Fruit fly (Drosophila melanogaster) whole organism, embryonic: ENCODE data around the gene CG11698.
A peak's percentile ranks its signal among the peaks of the same experiment; 100 is the strongest.

Experiments used
- CG10209 ChIP-seq: fragments of 200-800 bp; sonication (Bioruptor generic); optimal IDR thresholded peaks from 3 replicates; lab custom pipeline; 2017; ENCODE audit warnings: missing biosample characterization, mild to moderate bottlenecking, missing genetic modification characterization, missing genetic modification reagents
- CG1024 ChIP-seq: fragments of 200-800 bp; sonication (Bioruptor generic); IDR thresholded peaks from 2 replicates; pipeline ENCODE4 v1.3.6; 2022; ENCODE audit warnings: missing biosample characterization, missing genetic modification characterization
- CG10366 ChIP-seq: fragments of 200-800 bp; sonication (Bioruptor generic); IDR thresholded peaks from 2 replicates; pipeline ENCODE4 v1.3.6; 2022; ENCODE audit warnings: missing biosample characterization, missing genetic modification characterization
- CG12071 ChIP-seq: fragments of 200-800 bp; sonication (Bioruptor generic); optimal IDR thresholded peaks from 3 replicates; lab custom pipeline; 2018; ENCODE audit warnings: missing biosample characterization, mild to moderate bottlenecking, missing genetic modification characterization
- CG12219 ChIP-seq: fragments of 200-800 bp; sonication (Bioruptor generic); optimal IDR thresholded peaks from 3 replicates; lab custom pipeline; 2018; ENCODE audit warnings: missing biosample characterization, mild to moderate bottlenecking, missing genetic modification characterization
- CG12391 ChIP-seq: fragments of 200-800 bp; sonication (Bioruptor generic); optimal IDR thresholded peaks from 3 replicates; lab custom pipeline; 2018; ENCODE audit warnings: missing biosample characterization, mild to moderate bottlenecking, missing genetic modification characterization, moderate library complexity
- CG12659 ChIP-seq: fragments of 200-800 bp; sonication (Bioruptor generic); optimal IDR thresholded peaks from 3 replicates; lab custom pipeline; 2017; ENCODE audit warnings: mild to moderate bottlenecking, missing biosample characterization, missing genetic modification reagents, missing genetic modification characterization
- CG13296 ChIP-seq: fragments of 200-800 bp; sonication (Bioruptor generic); optimal IDR thresholded peaks from 3 replicates; lab custom pipeline; 2018; ENCODE audit warnings: missing biosample characterization, mild to moderate bottlenecking, missing genetic modification characterization
- CG15011 ChIP-seq: fragments of 200-800 bp; sonication (Bioruptor generic); optimal IDR thresholded peaks from 3 replicates; lab custom pipeline; 2018; ENCODE audit warnings: missing biosample characterization, mild to moderate bottlenecking, missing genetic modification characterization
- CG15073 ChIP-seq: fragments of 200-800 bp; sonication (Bioruptor generic); optimal IDR thresholded peaks from 2 replicates; lab custom pipeline; 2016; ENCODE audit warnings: missing biosample characterization, missing genetic modification characterization
- CG17328 ChIP-seq: fragments of 200-800 bp; sonication (Bioruptor generic); IDR thresholded peaks from 2 replicates; pipeline ENCODE4 v1.3.6; 2022; ENCODE audit warnings: missing biosample characterization, missing genetic modification characterization
- CG18262 ChIP-seq: fragments of 200-800 bp; optimal IDR thresholded peaks from 3 replicates; lab custom pipeline; 2019; ENCODE audit warnings: missing biosample characterization, mild to moderate bottlenecking, missing genetic modification characterization, moderate library complexity
- CG2116 ChIP-seq: fragments of 200-800 bp; sonication (Bioruptor generic); optimal IDR thresholded peaks from 3 replicates; lab custom pipeline; 2018; ENCODE audit warnings: missing biosample characterization, mild to moderate bottlenecking, missing genetic modification characterization
- CG2120 ChIP-seq: fragments of 200-800 bp; sonication (Bioruptor generic); optimal IDR thresholded peaks from 3 replicates; lab custom pipeline; 2016; ENCODE audit warnings: missing biosample characterization, missing genetic modification characterization
- CG30020 ChIP-seq: fragments of 200-800 bp; optimal IDR thresholded peaks from 2 replicates; lab custom pipeline; 2019; ENCODE audit warnings: missing biosample characterization, mild to moderate bottlenecking, missing genetic modification characterization, moderate library complexity
- CG30403 ChIP-seq: fragments of 200-800 bp; sonication (Bioruptor generic); optimal IDR thresholded peaks from 3 replicates; lab custom pipeline; 2016; ENCODE audit warnings: missing biosample characterization, missing genetic modification characterization
- CG31365 ChIP-seq: fragments of 200-800 bp; sonication (Bioruptor generic); optimal IDR thresholded peaks from 2 replicates; lab custom pipeline; 2018; ENCODE audit warnings: missing biosample characterization, mild to moderate bottlenecking, missing genetic modification characterization
- CG32532 ChIP-seq: fragments of 200-800 bp; sonication (Bioruptor generic); IDR thresholded peaks from 2 replicates; pipeline ENCODE4 v1.3.6; 2022; ENCODE audit warnings: missing biosample characterization, missing genetic modification characterization
- CG34422 ChIP-seq: fragments of 200-800 bp; sonication (Bioruptor generic); IDR thresholded peaks from 3 replicates; pipeline ENCODE4 v1.3.6; 2022; ENCODE audit warnings: missing biosample characterization, missing genetic modification characterization
- CG4282 ChIP-seq: fragments of 200-800 bp; sonication (Bioruptor generic); optimal IDR thresholded peaks from 2 replicates; lab custom pipeline; 2016; ENCODE audit warnings: missing biosample characterization, missing genetic modification characterization
- CG4730 ChIP-seq: fragments of 200-800 bp; sonication (Bioruptor generic); IDR thresholded peaks from 2 replicates; pipeline ENCODE4 v1.3.6; 2022; ENCODE audit warnings: missing biosample characterization, missing genetic modification characterization
- CG5180 ChIP-seq: fragments of 200-800 bp; sonication (Bioruptor generic); optimal IDR thresholded peaks from 3 replicates; lab custom pipeline; 2017; ENCODE audit warnings: missing biosample characterization, missing genetic modification characterization, mild to moderate bottlenecking, moderate library complexity, missing genetic modification reagents
- CG5245 ChIP-seq: fragments of 200-800 bp; sonication (Bioruptor generic); optimal IDR thresholded peaks from 3 replicates; lab custom pipeline; 2016; ENCODE audit warnings: missing biosample characterization, missing genetic modification characterization
- CG6683 ChIP-seq: fragments of 200-800 bp; sonication (Bioruptor generic); optimal IDR thresholded peaks from 2 replicates; lab custom pipeline; 2017; ENCODE audit warnings: missing biosample characterization, mild to moderate bottlenecking, missing genetic modification characterization, missing genetic modification reagents
- CG7357 ChIP-seq: fragments of 200-800 bp; sonication (Bioruptor generic); IDR thresholded peaks from 3 replicates; pipeline ENCODE4 v1.3.6; 2022; ENCODE audit warnings: missing biosample characterization, missing genetic modification characterization
- CG8924 ChIP-seq: fragments of 200-800 bp; optimal IDR thresholded peaks from 3 replicates; lab custom pipeline; 2019; ENCODE audit warnings: missing biosample characterization, mild to moderate bottlenecking, missing genetic modification characterization, moderate library complexity
- CG9817 ChIP-seq: fragments of 200-800 bp; sonication (Bioruptor generic); optimal IDR thresholded peaks from 2 replicates; lab custom pipeline; 2018; ENCODE audit warnings: missing biosample characterization, mild to moderate bottlenecking, missing genetic modification characterization, moderate library complexity
- Dek ChIP-seq: fragments of 200-800 bp; sonication (Bioruptor generic); optimal IDR thresholded peaks from 3 replicates; lab custom pipeline; 2019; ENCODE audit warnings: missing biosample characterization, mild to moderate bottlenecking, missing genetic modification characterization, moderate library complexity
- Drgx ChIP-seq: fragments of 200-800 bp; sonication (Bioruptor generic); IDR thresholded peaks from 2 replicates; pipeline ENCODE4 v1.3.6; 2022; ENCODE audit warnings: missing biosample characterization, missing genetic modification characterization
- Fer3 ChIP-seq: fragments of 200-800 bp; sonication (Bioruptor generic); optimal IDR thresholded peaks from 2 replicates; lab custom pipeline; 2018; ENCODE audit warnings: missing biosample characterization, mild to moderate bottlenecking, missing genetic modification characterization, moderate library complexity
- Hmr ChIP-seq: fragments of 200-800 bp; sonication (Bioruptor generic); optimal IDR thresholded peaks from 3 replicates; lab custom pipeline; 2017; ENCODE audit warnings: mild to moderate bottlenecking, missing biosample characterization, missing genetic modification reagents, missing genetic modification characterization
- Jarid2 ChIP-seq: fragments of 200-800 bp; sonication (Bioruptor generic); optimal IDR thresholded peaks from 3 replicates; lab custom pipeline; 2017; ENCODE audit warnings: mild to moderate bottlenecking, missing biosample characterization, missing genetic modification reagents, missing genetic modification characterization
- Lpt ChIP-seq: fragments of >200 bp; optimal IDR thresholded peaks from 2 replicates; lab custom pipeline; 2018; ENCODE audit warnings: missing biosample characterization, missing genetic modification characterization
- Meics ChIP-seq: fragments of 200-800 bp; sonication (Bioruptor generic); optimal IDR thresholded peaks from 2 replicates; lab custom pipeline; 2017; ENCODE audit warnings: missing biosample characterization, mild to moderate bottlenecking, missing genetic modification characterization
- Opbp ChIP-seq: fragments of 200-800 bp; sonication (Bioruptor generic); IDR thresholded peaks from 3 replicates; pipeline ENCODE4 v1.3.6; 2022; ENCODE audit warnings: missing biosample characterization, missing genetic modification characterization; ENCODE audit not compliant: partially characterized antibody
- Pdp1 ChIP-seq, 2 experiments: fragments of 200-800 bp; sonication (Bioruptor generic); optimal IDR thresholded peaks; 3 replicates each; lab custom pipeline; 2016; ENCODE audit warnings: missing biosample characterization in 2 of 2, missing genetic modification characterization in 2 of 2, mild to moderate bottlenecking in 1 of 2, moderate library complexity in 1 of 2
- Trl ChIP-seq, 3 experiments: fragments of >200 bp in 2 of 3; fragments of 200-800 bp in 1 of 3; sonication (Bioruptor generic) in 1 of 3; optimal IDR thresholded peaks; 2 replicates in 1 of 3; 3 replicates in 2 of 3; lab custom pipeline; 2016 to 2017; ENCODE audit warnings: missing biosample characterization in 1 of 3, missing genetic modification characterization in 1 of 3
- ac ChIP-seq: fragments of 200-800 bp; sonication (Bioruptor generic); optimal IDR thresholded peaks from 3 replicates; lab custom pipeline; 2017; ENCODE audit warnings: missing biosample characterization, mild to moderate bottlenecking, missing genetic modification characterization
- al ChIP-seq: fragments of 200-800 bp; sonication (Bioruptor generic); IDR thresholded peaks from 2 replicates; pipeline ENCODE4 v1.3.6; 2022; ENCODE audit warnings: missing biosample characterization, missing genetic modification characterization
- fd64A ChIP-seq: fragments of 200-800 bp; sonication (Bioruptor generic); optimal IDR thresholded peaks from 3 replicates; lab custom pipeline; 2018; ENCODE audit warnings: missing biosample characterization, mild to moderate bottlenecking, missing genetic modification characterization
- fd96Cb ChIP-seq: fragments of 200-800 bp; sonication (Bioruptor generic); optimal IDR thresholded peaks from 2 replicates; lab custom pipeline; 2018; ENCODE audit warnings: missing biosample characterization, mild to moderate bottlenecking, missing genetic modification characterization, moderate library complexity
- ftz-f1 ChIP-seq: fragments of 200-800 bp; sonication (Bioruptor generic); optimal IDR thresholded peaks from 2 replicates; lab custom pipeline; 2016; ENCODE audit warnings: missing biosample characterization, missing genetic modification characterization
- grau ChIP-seq: fragments of 200-800 bp; optimal IDR thresholded peaks from 3 replicates; lab custom pipeline; 2019; ENCODE audit warnings: missing biosample characterization, mild to moderate bottlenecking, missing genetic modification characterization, moderate library complexity
- gro ChIP-seq: fragments of 200-800 bp; sonication (Bioruptor generic); optimal IDR thresholded peaks from 2 replicates; lab custom pipeline; 2016; ENCODE audit warnings: missing biosample characterization, missing genetic modification characterization
- hkb ChIP-seq, 2 experiments: fragments of 200-800 bp in 1 of 2; fragments of >200 bp in 1 of 2; sonication (Bioruptor generic) in 1 of 2; IDR thresholded peaks in 1 of 2; optimal IDR thresholded peaks in 1 of 2; 2 replicates each; pipeline versions ENCODE4 v1.3.6 to Lab custom; 2017 to 2022; ENCODE audit warnings: missing biosample characterization in 1 of 2, missing genetic modification characterization in 1 of 2
- lilli ChIP-seq: fragments of 200-800 bp; sonication (Bioruptor generic); optimal IDR thresholded peaks from 3 replicates; lab custom pipeline; 2016; ENCODE audit warnings: missing biosample characterization, missing genetic modification characterization
- sens ChIP-seq: fragments of 200-800 bp; sonication (Bioruptor generic); peaks from one replicate; lab custom pipeline; 2016; ENCODE audit warnings: missing biosample characterization, missing genetic modification characterization
- slbo ChIP-seq: fragments of 200-800 bp; sonication (Bioruptor generic); IDR thresholded peaks from 2 replicates; pipeline ENCODE4 v1.3.6; 2022; ENCODE audit warnings: missing biosample characterization, missing genetic modification characterization
- vvl ChIP-seq: fragments of 200-800 bp; sonication (Bioruptor generic); IDR thresholded peaks from 2 replicates; pipeline ENCODE4 v1.3.6; 2022; ENCODE audit warnings: missing biosample characterization, missing genetic modification characterization

Gene CG11698

dm6 chr3R:8317709-8318335, 5.8 kb downstream of the CG11698 start:
- TF ChIP-seq sens (GFP tag; lab: Kevin White, UChicago) = peak; percentile 72
- TF ChIP-seq Lpt (GFP tag; lab: Kevin White, UChicago) = no peak
- TF ChIP-seq lilli (GFP tag; lab: Kevin White, UChicago) = peak; percentile 25
- TF ChIP-seq CG12071 = peak; percentile 9
- no peak for TF ChIP-seq fd64A (GFP tag; lab: Kevin White, UChicago)
- TF ChIP-seq CG1024 (GFP tag; lab: Robert Waterston, UW) = no peak
- TF ChIP-seq CG8924 = peak; percentile 25
- TF ChIP-seq CG12391 (tag; lab: Kevin White, UChicago) = peak; percentile 23
- TF ChIP-seq CG12659 = peak; percentile 12
- TF ChIP-seq ftz-f1 = no peak
- TF ChIP-seq Trl (optimal IDR thresholded peaks at IDR 0.05; lab: Kevin White, UChicago) = peak in 1 of 2 experiments; percentile 60
- TF ChIP-seq Trl (GFP tag; optimal IDR thresholded peaks at IDR 0.05; lab: Kevin White, UChicago) = no peak
- no peak for TF ChIP-seq CG4730 (GFP tag; lab: Robert Waterston, UW)
- peak; percentile 47 for TF ChIP-seq Jarid2
- TF ChIP-seq CG32532 (GFP tag; lab: Robert Waterston, UW) = peak; percentile 48; the same call in 1 of the 2 replicates
- peak; percentile 53 for TF ChIP-seq Hmr (GFP tag; lab: Kevin White, UChicago)
- TF ChIP-seq CG10209 (GFP tag; lab: Kevin White, UChicago) = peak; percentile 18
- TF ChIP-seq CG15011 (GFP tag; lab: Kevin White, UChicago) = peak; percentile 13
- TF ChIP-seq Fer3 (tag; lab: Kevin White, UChicago) = peak; percentile 56
- TF ChIP-seq CG12219 (GFP tag; lab: Kevin White, UChicago) = peak; percentile 14
- TF ChIP-seq CG10366 (GFP tag; lab: Robert Waterston, UW) = peak; percentile 68
- TF ChIP-seq CG13296 (GFP tag; lab: Kevin White, UChicago) = peak; percentile 42
- TF ChIP-seq gro (GFP tag; lab: Kevin White, UChicago) = no peak
- peak; percentile 6 for TF ChIP-seq CG31365
- TF ChIP-seq CG30403 (GFP tag; lab: Kevin White, UChicago) = peak; percentile 3
- no peak for TF ChIP-seq CG7357
- 0 out of 3 replicates have a peak, but pooled peaks have one; percentile 25 for TF ChIP-seq Opbp
- no peak for TF ChIP-seq CG6683 (GFP tag; lab: Kevin White, UChicago)
- peak; percentile 42; the same call in 1 of the 2 replicates for TF ChIP-seq vvl (GFP tag; lab: Robert Waterston, UW)
- TF ChIP-seq grau (tag; lab: Kevin White, UChicago) = peak; percentile 49
- no peak for TF ChIP-seq CG4282 (GFP tag; lab: Kevin White, UChicago)
- peak; percentile 35 for TF ChIP-seq Meics (GFP tag; lab: Kevin White, UChicago)
- TF ChIP-seq CG2120 (GFP tag; lab: Kevin White, UChicago) = peak; percentile 61
- TF ChIP-seq CG5180 (GFP tag; lab: Kevin White, UChicago) = peak; percentile 45
- TF ChIP-seq CG18262 (tag; lab: Kevin White, UChicago) = no peak
- no peak for TF ChIP-seq fd96Cb (tag; lab: Kevin White, UChicago)
- TF ChIP-seq CG30020 (tag; lab: Kevin White, UChicago) = no peak
- no peak for TF ChIP-seq CG9817
- TF ChIP-seq al (GFP tag; lab: Robert Waterston, UW) = no peak
- TF ChIP-seq Pdp1 (GFP tag; optimal IDR thresholded peaks at IDR 0.05; lab: Kevin White, UChicago) = peak in 1 of 2 experiments; percentile 69
- peak; percentile 48 for TF ChIP-seq Drgx (GFP tag; lab: Robert Waterston, UW)
- TF ChIP-seq ac (GFP tag; lab: Kevin White, UChicago) = no peak
- no peak for TF ChIP-seq hkb (optimal IDR thresholded peaks at IDR 0.05; lab: Kevin White, UChicago)
- TF ChIP-seq hkb (GFP tag; IDR thresholded peaks at IDR 0.05; lab: Robert Waterston, UW) = peak; percentile 15; the same call in 1 of the 2 replicates
- TF ChIP-seq CG15073 = no peak
- TF ChIP-seq CG34422 (GFP tag; lab: Robert Waterston, UW) = no peak
- no peak for TF ChIP-seq CG2116 (GFP tag; lab: Kevin White, UChicago)
- TF ChIP-seq slbo = peak; percentile 49; the same call in 1 of the 2 replicates
- TF ChIP-seq Dek = peak; percentile 33
- TF ChIP-seq CG5245 = no peak
- TF ChIP-seq CG17328 (GFP tag; lab: Robert Waterston, UW) = no peak
